Worm (Caenorhabditis elegans) whole organism, L1 larva: ENCODE data around the gene C25A8.5.

Source experiments
- C04F5.9 ChIP-seq: sonication (generic microtip); optimal IDR thresholded peaks from 2 replicates; lab custom pipeline; 2016; ENCODE audit warnings: missing genetic modification characterization, missing compliant biosample characterization
- Y116A8C.19 ChIP-seq: sonication (generic microtip); optimal IDR thresholded peaks from 2 replicates; lab custom pipeline; 2016; ENCODE audit warnings: missing compliant biosample characterization, missing genetic modification characterization, borderline replicate concordance
- aly-2 ChIP-seq: fragments of 150-350 bp; optimal IDR thresholded peaks from 2 replicates; lab custom pipeline; 2014; ENCODE audit warnings: missing biosample characterization, missing genetic modification characterization
- ama-1 ChIP-seq: fragments of 150-350 bp; optimal IDR thresholded peaks from 2 replicates; lab custom pipeline; 2014
- blmp-1 ChIP-seq: fragments of 150-350 bp; optimal IDR thresholded peaks from 2 replicates; lab custom pipeline; 2014; ENCODE audit warnings: missing biosample characterization, missing genetic modification characterization
- ceh-82 ChIP-seq, 3 experiments: fragments of 150-350 bp in 1 of 3; sonication (generic microtip) in 2 of 3; optimal IDR thresholded peaks; 2 replicates each; lab custom pipeline; 2014 to 2017; ENCODE audit warnings: missing biosample characterization in 3 of 3, missing genetic modification characterization in 3 of 3
- ceh-88 ChIP-seq: fragments of 200-800 bp; sonication (Bioruptor generic); IDR thresholded peaks from 2 replicates; pipeline ENCODE4 v1.3.6; 2022; ENCODE audit warnings: missing genetic modification characterization, missing compliant biosample characterization
- ceh-90 ChIP-seq: sonication (generic microtip); optimal IDR thresholded peaks from 2 replicates; lab custom pipeline; 2016; ENCODE audit warnings: missing genetic modification characterization, missing compliant biosample characterization
- efl-1 ChIP-seq, 4 experiments: fragments of 150-350 bp; optimal IDR thresholded peaks in 3 of 4; peaks in 1 of 4; 1 replicate in 1 of 4; 2 replicates in 3 of 4; lab custom pipeline; 2014; ENCODE audit warnings: missing biosample characterization in 2 of 4, missing genetic modification characterization in 2 of 4, missing genetic modification reagents in 2 of 4
- egl-27 ChIP-seq, 2 experiments: fragments of 150-350 bp in 1 of 2; sonication (generic microtip); optimal IDR thresholded peaks; 3 replicates each; lab custom pipeline; 2017 to 2018; ENCODE audit warnings: missing biosample characterization in 2 of 2, missing genetic modification characterization in 2 of 2, missing genetic modification reagents in 2 of 2
- elt-2 ChIP-seq: sonication (generic microtip); optimal IDR thresholded peaks from 2 replicates; lab custom pipeline; 2016; ENCODE audit warnings: missing genetic modification characterization, mild to moderate bottlenecking, inconsistent platforms, missing compliant biosample characterization, missing genetic modification reagents
- fkh-10 ChIP-seq: sonication (generic microtip); optimal IDR thresholded peaks from 2 replicates; lab custom pipeline; 2017; ENCODE audit warnings: missing biosample characterization, missing genetic modification reagents, missing genetic modification characterization
- grh-1 ChIP-seq: fragments of 200-800 bp; sonication (Bioruptor generic); IDR thresholded peaks from 2 replicates; pipeline ENCODE4 v1.3.6; 2022; ENCODE audit warnings: missing genetic modification reagents, missing genetic modification characterization, missing compliant biosample characterization
- hpl-2 ChIP-seq: fragments of 150-350 bp; optimal IDR thresholded peaks from 2 replicates; lab custom pipeline; 2014; ENCODE audit warnings: missing biosample characterization, missing genetic modification reagents, missing genetic modification characterization
- isw-1 ChIP-seq: fragments of 200-800 bp; sonication (Bioruptor generic); IDR thresholded peaks from 2 replicates; pipeline ENCODE4 v1.3.6; 2022; ENCODE audit warnings: missing genetic modification characterization, missing compliant biosample characterization
- lin-14 ChIP-seq: fragments of 200-800 bp; sonication (Bioruptor generic); optimal IDR thresholded peaks from 2 replicates; lab custom pipeline; 2018; ENCODE audit warnings: mild to moderate bottlenecking, missing genetic modification characterization, moderate library complexity, missing compliant biosample characterization
- lin-15B ChIP-seq: fragments of 150-350 bp; sonication (generic microtip); optimal IDR thresholded peaks from 3 replicates; lab custom pipeline; 2014; ENCODE audit warnings: missing biosample characterization, missing genetic modification characterization
- lin-35 ChIP-seq, 2 experiments: fragments of 150-350 bp; optimal IDR thresholded peaks; 2 replicates each; lab custom pipeline; 2014; ENCODE audit warnings: missing biosample characterization in 2 of 2, missing genetic modification characterization in 2 of 2, missing genetic modification reagents in 2 of 2
- lin-39 ChIP-seq: fragments of 150-350 bp; optimal IDR thresholded peaks from 2 replicates; lab custom pipeline; 2014; ENCODE audit warnings: missing biosample characterization, missing genetic modification reagents, missing genetic modification characterization
- lsy-2 ChIP-seq, 2 experiments: fragments of 150-350 bp; optimal IDR thresholded peaks; 2 replicates each; lab custom pipeline; 2014; ENCODE audit warnings: missing biosample characterization in 2 of 2, missing genetic modification characterization in 2 of 2
- mef-2 ChIP-seq: fragments of 150-350 bp; optimal IDR thresholded peaks from 2 replicates; lab custom pipeline; 2014; ENCODE audit warnings: missing biosample characterization, missing genetic modification characterization
- mep-1 ChIP-seq: fragments of 150-350 bp; optimal IDR thresholded peaks from 2 replicates; lab custom pipeline; 2014; ENCODE audit warnings: missing biosample characterization, missing genetic modification characterization
- nhr-20 ChIP-seq: sonication (generic microtip); optimal IDR thresholded peaks from 2 replicates; lab custom pipeline; 2016; ENCODE audit warnings: mild to moderate bottlenecking, missing genetic modification characterization, missing compliant biosample characterization
- nhr-47 ChIP-seq: sonication (generic microtip); optimal IDR thresholded peaks from 2 replicates; lab custom pipeline; 2016; ENCODE audit warnings: mild to moderate bottlenecking, missing genetic modification characterization, moderate library complexity, missing compliant biosample characterization
- nhr-76 ChIP-seq: sonication (generic microtip); optimal IDR thresholded peaks from 2 replicates; lab custom pipeline; 2017; ENCODE audit warnings: missing biosample characterization, missing genetic modification characterization
- nhr-84 ChIP-seq: sonication (generic microtip); optimal IDR thresholded peaks from 2 replicates; lab custom pipeline; 2017; ENCODE audit warnings: missing biosample characterization, missing genetic modification characterization
- nhr-90 ChIP-seq: sonication (generic microtip); optimal IDR thresholded peaks from 2 replicates; lab custom pipeline; 2016; ENCODE audit warnings: mild to moderate bottlenecking, missing genetic modification characterization, missing compliant biosample characterization; ENCODE audit not compliant: poor library complexity
- pag-3 ChIP-seq: sonication (generic microtip); optimal IDR thresholded peaks from 2 replicates; lab custom pipeline; 2017; ENCODE audit warnings: missing genetic modification characterization, mild to moderate bottlenecking, missing compliant biosample characterization, antibody characterized with exemption, borderline replicate concordance; ENCODE audit not compliant: insufficient read depth
- skn-1 ChIP-seq: fragments of 150-350 bp; optimal IDR thresholded peaks from 2 replicates; lab custom pipeline; 2014; ENCODE audit warnings: missing biosample characterization, missing genetic modification characterization
- sox-4 ChIP-seq: sonication (generic microtip); optimal IDR thresholded peaks from 2 replicates; lab custom pipeline; 2016; ENCODE audit warnings: missing genetic modification characterization, missing compliant biosample characterization
- tbx-2 ChIP-seq: sonication (generic microtip); optimal IDR thresholded peaks from 2 replicates; lab custom pipeline; 2016; ENCODE audit warnings: missing genetic modification characterization, missing compliant biosample characterization
- tlp-1 ChIP-seq: fragments of 150-350 bp; optimal IDR thresholded peaks from 2 replicates; lab custom pipeline; 2014; ENCODE audit warnings: missing biosample characterization, missing genetic modification characterization
- unc-98 ChIP-seq: fragments of 200-800 bp; sonication (Bioruptor generic); IDR thresholded peaks from 2 replicates; pipeline ENCODE4 v1.3.6; 2022; ENCODE audit warnings: missing genetic modification characterization, missing compliant biosample characterization
- vab-15 ChIP-seq: sonication (generic microtip); optimal IDR thresholded peaks from 2 replicates; lab custom pipeline; 2017; ENCODE audit warnings: missing genotype, mild to moderate bottlenecking, missing genetic modification characterization, missing compliant biosample characterization
- xbp-1 ChIP-seq: sonication (generic microtip); optimal IDR thresholded peaks from 2 replicates; lab custom pipeline; 2016; ENCODE audit warnings: missing genetic modification characterization, missing compliant biosample characterization
- ztf-4 ChIP-seq: fragments of 150-350 bp; optimal IDR thresholded peaks from 2 replicates; lab custom pipeline; 2014; ENCODE audit warnings: missing biosample characterization, missing genetic modification characterization

The C25A8.5 gene

DNA sequence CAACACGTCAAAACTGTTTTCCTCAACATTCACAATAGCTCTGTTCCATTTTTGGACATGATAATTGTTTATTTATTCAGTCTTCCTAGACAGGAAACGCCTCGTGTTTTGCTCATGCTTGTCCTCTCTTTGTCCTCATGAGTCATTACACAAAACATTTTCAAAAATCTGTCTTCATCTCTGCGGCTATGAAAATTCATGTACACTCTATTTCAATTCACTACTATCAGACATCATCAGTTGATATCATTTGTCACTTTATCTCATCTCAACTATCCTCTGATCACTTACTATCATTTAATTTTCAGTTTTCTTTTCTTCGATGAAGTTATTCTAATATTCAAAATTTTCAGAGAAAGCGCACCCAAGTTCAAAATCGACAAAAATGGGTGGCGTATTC is 24.6 kb downstream of the C25A8.5 start, which contains the start of gene adah-1 (continued):
- no peak for TF ChIP-seq pag-3 (tag; lab: Kevin White, UChicago)
- TF ChIP-seq vab-15 (tag; lab: Kevin White, UChicago) = no peak
- TF ChIP-seq nhr-90 (tag; lab: Kevin White, UChicago) = no peak
- no peak for TF ChIP-seq xbp-1 (tag; lab: Kevin White, UChicago)
- TF ChIP-seq lsy-2 (tag; optimal IDR thresholded peaks at IDR 0.05; lab: Kevin White, UChicago) = peak; percentile 22 to 26
- TF ChIP-seq ama-1 (lab: Kevin White, UChicago) = no peak
- TF ChIP-seq nhr-47 = no peak
- TF ChIP-seq ztf-4 (tag; lab: Kevin White, UChicago) = no peak
- TF ChIP-seq grh-1 (GFP tag; lab: Robert Waterston, UW) = no peak
- no peak for TF ChIP-seq sox-4
- no peak for TF ChIP-seq blmp-1 (tag; lab: Kevin White, UChicago)
- TF ChIP-seq nhr-20 (tag; lab: Kevin White, UChicago) = peak; percentile 34
- no peak for TF ChIP-seq aly-2

ce11 chrIV:7024829-7025228 is 25.5 kb downstream of the C25A8.5 start:
- TF ChIP-seq elt-2 (tag; lab: Kevin White, UChicago) (no peak), mep-1 (tag; lab: Kevin White, UChicago) (no peak), lin-35 (GFP tag; optimal IDR thresholded peaks at IDR 0.05; lab: Kevin White, UChicago) (no peak), isw-1 (GFP tag; lab: Robert Waterston, UW) (no peak), ceh-90 (tag; lab: Kevin White, UChicago) (no peak), ceh-82 (tag; optimal IDR thresholded peaks at IDR 0.05; lab: Kevin White, UChicago) (no peak), lin-15B (no peak), hpl-2 (GFP tag; lab: Kevin White, UChicago) (no peak)

- TF ChIP-seq elt-2 (tag; lab: Kevin White, UChicago) (peak; percentile 77), fkh-10 (no peak), efl-1 (optimal IDR thresholded peaks at IDR 0.05; lab: Kevin White, UChicago) (no peak), efl-1 (GFP tag; optimal IDR thresholded peaks at IDR 0.05 in 1 of 2; lab: Kevin White, UChicago) (peak in 1 of 2 experiments; percentile 71), lin-35 (GFP tag; optimal IDR thresholded peaks at IDR 0.05; lab: Kevin White, UChicago) (peak in 1 of 2 experiments; percentile 37)
Observed at ce11 chrIV:7025835-7026234, 26.5 kb downstream of the C25A8.5 start.

DNA sequence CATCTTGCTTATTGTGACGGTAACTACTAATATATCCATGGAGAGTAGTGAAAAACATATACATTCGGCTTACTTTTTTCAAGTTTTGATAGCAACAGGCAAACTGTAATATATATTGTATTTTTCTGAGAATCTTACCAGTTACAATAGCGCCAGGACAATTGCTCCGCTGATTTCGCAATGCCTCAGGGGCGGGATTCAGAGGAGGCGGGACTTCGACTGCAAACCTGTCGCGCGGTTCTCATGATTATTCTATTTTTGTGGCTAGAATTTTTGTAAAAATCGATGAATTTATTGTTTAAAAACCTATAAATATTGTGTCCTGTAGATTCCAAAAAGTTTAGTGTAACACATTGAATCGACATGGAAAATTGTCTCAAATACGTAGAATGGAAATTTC is 31.7 kb downstream of the C25A8.5 start:
- no peak for TF ChIP-seq tlp-1 (tag; lab: Kevin White, UChicago)
- no peak for TF ChIP-seq lin-39
- peak in 1 of 2 experiments; percentile 22 for TF ChIP-seq efl-1 (optimal IDR thresholded peaks at IDR 0.05; lab: Kevin White, UChicago)
- TF ChIP-seq efl-1 (GFP tag; optimal IDR thresholded peaks at IDR 0.05 in 1 of 2; lab: Kevin White, UChicago) = peak in 1 of 2 experiments; percentile 79
- no peak for TF ChIP-seq ceh-82 (tag; optimal IDR thresholded peaks at IDR 0.05; lab: Kevin White, UChicago)

ce11 chrIV:7032459-7032858 is 33.2 kb downstream of the C25A8.5 start, which contains the start of gene C06G3.8:
TSS of gene C06G3.8 (minus strand) at chrIV:7032559.
- TF ChIP-seq lin-14 (no peak), mep-1 (tag; lab: Kevin White, UChicago) (no peak), ceh-88 (GFP tag; lab: Robert Waterston, UW) (no peak), nhr-76 (tag; lab: Kevin White, UChicago) (no peak), isw-1 (GFP tag; lab: Robert Waterston, UW) (no peak), mef-2 (tag; lab: Kevin White, UChicago) (no peak), aly-2 (no peak), C04F5.9 (tag; lab: Kevin White, UChicago) (no peak), ama-1 (lab: Kevin White, UChicago) (no peak), hpl-2 (GFP tag; lab: Kevin White, UChicago) (no peak), skn-1 (tag; lab: Kevin White, UChicago) (no peak), nhr-84 (no peak), tbx-2 (tag; lab: Kevin White, UChicago) (no peak), egl-27 (tag; optimal IDR thresholded peaks at IDR 0.05; lab: Kevin White, UChicago) (no peak), Y116A8C.19 (tag; lab: Kevin White, UChicago) (no peak), unc-98 (GFP tag; lab: Robert Waterston, UW) (no peak)
- TF ChIP-seq, all 84 proteins: peak for 0
